Fruit fly (Drosophila melanogaster) whole organism, embryonic: Measurements from ENCODE around the gene MED14.

ENCODE experiments used
- Ada2b ChIP-seq: fragments of 200-800 bp; sonication (Bioruptor generic); IDR thresholded peaks from 2 replicates; pipeline ENCODE4 v1.3.6; 2022; ENCODE audit warnings: missing biosample characterization, missing genetic modification characterization
- Antp ChIP-seq: fragments of 200-800 bp; sonication (Bioruptor generic); optimal IDR thresholded peaks from 3 replicates; lab custom pipeline; 2016; ENCODE audit warnings: missing biosample characterization, missing genetic modification characterization
- Bteb2 ChIP-seq: fragments of 200-800 bp; sonication (Bioruptor generic); optimal IDR thresholded peaks from 2 replicates; lab custom pipeline; 2016; ENCODE audit warnings: missing biosample characterization, missing genetic modification characterization
- CG11093 ChIP-seq: fragments of 200-800 bp; sonication (Bioruptor generic); IDR thresholded peaks from 3 replicates; pipeline ENCODE4 v1.3.6; 2022; ENCODE audit warnings: missing biosample characterization, missing genetic modification characterization
- CG11504 ChIP-seq: fragments of 200-800 bp; sonication (Bioruptor generic); optimal IDR thresholded peaks from 3 replicates; lab custom pipeline; 2019; ENCODE audit warnings: missing biosample characterization, mild to moderate bottlenecking, missing genetic modification characterization, moderate library complexity
- CG12659 ChIP-seq: fragments of 200-800 bp; sonication (Bioruptor generic); optimal IDR thresholded peaks from 3 replicates; lab custom pipeline; 2017; ENCODE audit warnings: mild to moderate bottlenecking, missing biosample characterization, missing genetic modification reagents, missing genetic modification characterization
- CG13296 ChIP-seq: fragments of 200-800 bp; sonication (Bioruptor generic); optimal IDR thresholded peaks from 3 replicates; lab custom pipeline; 2018; ENCODE audit warnings: missing biosample characterization, mild to moderate bottlenecking, missing genetic modification characterization
- CG13424 ChIP-seq: fragments of 200-800 bp; sonication (Bioruptor generic); optimal IDR thresholded peaks from 2 replicates; lab custom pipeline; 2019; ENCODE audit warnings: missing biosample characterization, mild to moderate bottlenecking, missing genetic modification characterization, moderate library complexity
- CG15479 ChIP-seq: fragments of 200-800 bp; sonication (Bioruptor generic); optimal IDR thresholded peaks from 3 replicates; lab custom pipeline; 2019; ENCODE audit warnings: missing biosample characterization, mild to moderate bottlenecking, missing genetic modification characterization, moderate library complexity
- CG1602 ChIP-seq: fragments of 200-800 bp; sonication (Bioruptor generic); optimal IDR thresholded peaks from 3 replicates; lab custom pipeline; 2016; ENCODE audit warnings: missing biosample characterization, missing genetic modification characterization
- CG16779 ChIP-seq: fragments of 200-800 bp; sonication (Bioruptor generic); IDR thresholded peaks from 2 replicates; pipeline ENCODE4 v1.3.6; 2022; ENCODE audit warnings: missing biosample characterization, missing genetic modification characterization
- CG16813 ChIP-seq: fragments of 200-800 bp; sonication (Bioruptor generic); IDR thresholded peaks from 3 replicates; pipeline ENCODE4 v1.3.6; 2022; ENCODE audit warnings: missing biosample characterization, missing genetic modification characterization; ENCODE audit not compliant: partially characterized antibody
- CG18599 ChIP-seq: fragments of 200-800 bp; sonication (Bioruptor generic); optimal IDR thresholded peaks from 3 replicates; lab custom pipeline; 2017; ENCODE audit warnings: missing biosample characterization, missing genetic modification characterization, mild to moderate bottlenecking, moderate library complexity, missing genetic modification reagents
- CG2116 ChIP-seq: fragments of 200-800 bp; sonication (Bioruptor generic); optimal IDR thresholded peaks from 3 replicates; lab custom pipeline; 2018; ENCODE audit warnings: missing biosample characterization, mild to moderate bottlenecking, missing genetic modification characterization
- CG32532 ChIP-seq: fragments of 200-800 bp; sonication (Bioruptor generic); IDR thresholded peaks from 2 replicates; pipeline ENCODE4 v1.3.6; 2022; ENCODE audit warnings: missing biosample characterization, missing genetic modification characterization
- CG3407 ChIP-seq: fragments of 200-800 bp; sonication (Bioruptor generic); optimal IDR thresholded peaks from 2 replicates; lab custom pipeline; 2018; ENCODE audit warnings: missing biosample characterization, mild to moderate bottlenecking, missing genetic modification characterization
- CG3995 ChIP-seq: fragments of 200-800 bp; sonication (Bioruptor generic); optimal IDR thresholded peaks from 3 replicates; lab custom pipeline; 2016; ENCODE audit warnings: missing biosample characterization, missing genetic modification characterization
- CG42726 ChIP-seq: fragments of 200-800 bp; sonication (Bioruptor generic); IDR thresholded peaks from 2 replicates; pipeline ENCODE4 v1.3.6; 2022; ENCODE audit warnings: missing biosample characterization, missing genetic modification characterization; ENCODE audit not compliant: partially characterized antibody
- CG43689 ChIP-seq: fragments of 200-800 bp; sonication (Bioruptor generic); IDR thresholded peaks from 2 replicates; pipeline ENCODE4 v1.3.6; 2022; ENCODE audit warnings: missing biosample characterization, missing genetic modification characterization
- CG7839 ChIP-seq: fragments of 200-800 bp; sonication (Bioruptor generic); optimal IDR thresholded peaks from 3 replicates; lab custom pipeline; 2018; ENCODE audit warnings: missing biosample characterization, mild to moderate bottlenecking, missing genetic modification characterization, moderate library complexity
- CG8478 ChIP-seq: fragments of >200 bp; optimal IDR thresholded peaks from 2 replicates; lab custom pipeline; 2018
- CG9215 ChIP-seq: fragments of 200-800 bp; sonication (Bioruptor generic); IDR thresholded peaks from 2 replicates; pipeline ENCODE4 v1.3.6; 2022; ENCODE audit warnings: missing biosample characterization, missing genetic modification characterization
- CkIIα-i1 ChIP-seq: fragments of 200-800 bp; sonication (Bioruptor generic); IDR thresholded peaks from 2 replicates; pipeline ENCODE4 v1.3.6; 2022; ENCODE audit warnings: missing biosample characterization, missing genetic modification characterization
- CrebB ChIP-seq: fragments of 200-800 bp; sonication (Bioruptor generic); optimal IDR thresholded peaks from 3 replicates; lab custom pipeline; 2018; ENCODE audit warnings: missing biosample characterization, mild to moderate bottlenecking, missing genetic modification characterization
- D ChIP-seq, 2 experiments: fragments of 200-800 bp in 1 of 2; fragments of >200 bp in 1 of 2; sonication (Bioruptor generic) in 1 of 2; optimal IDR thresholded peaks; 2 replicates in 1 of 2; 3 replicates in 1 of 2; lab custom pipeline; 2017; ENCODE audit warnings: mild to moderate bottlenecking in 1 of 2, missing biosample characterization in 1 of 2, missing genetic modification characterization in 1 of 2, missing genetic modification reagents in 1 of 2
- GATAe ChIP-seq: fragments of 200-800 bp; sonication (Bioruptor generic); conservative IDR thresholded peaks from 2 replicates; pipeline ENCODE4 v1.3.6; 2022; ENCODE audit warnings: missing biosample characterization, missing genetic modification characterization
- Hey ChIP-seq: fragments of 200-800 bp; sonication (Bioruptor generic); optimal IDR thresholded peaks from 3 replicates; lab custom pipeline; 2018; ENCODE audit warnings: missing biosample characterization, mild to moderate bottlenecking, missing genetic modification characterization
- NFAT ChIP-seq: fragments of 200-800 bp; sonication (Bioruptor generic); IDR thresholded peaks from 2 replicates; pipeline ENCODE4 v1.3.6; 2022; ENCODE audit warnings: missing biosample characterization, missing genetic modification characterization
- Nf-YB ChIP-seq: fragments of 200-800 bp; sonication (Bioruptor generic); optimal IDR thresholded peaks from 3 replicates; lab custom pipeline; 2019; ENCODE audit warnings: missing biosample characterization, mild to moderate bottlenecking, missing genetic modification characterization, moderate library complexity
- Rfx ChIP-seq: fragments of 200-800 bp; sonication (Bioruptor generic); IDR thresholded peaks from 2 replicates; pipeline ENCODE4 v1.3.6; 2022; ENCODE audit warnings: missing biosample characterization, missing genetic modification characterization
- Side ChIP-seq: fragments of 200-800 bp; sonication (Bioruptor generic); optimal IDR thresholded peaks from 2 replicates; lab custom pipeline; 2016; ENCODE audit warnings: missing biosample characterization, missing genetic modification characterization
- Sin3A ChIP-seq: fragments of >200 bp; optimal IDR thresholded peaks from 2 replicates; lab custom pipeline; 2018
- TFAM ChIP-seq: fragments of 200-800 bp; sonication (Bioruptor generic); optimal IDR thresholded peaks from 2 replicates; lab custom pipeline; 2017; ENCODE audit warnings: missing biosample characterization, missing genetic modification characterization, inconsistent platforms
- Tbp ChIP-seq: fragments of >200 bp; optimal IDR thresholded peaks from 2 replicates; lab custom pipeline; 2018; ENCODE audit warnings: missing biosample characterization, missing genetic modification characterization
- abd-A ChIP-seq: fragments of 200-800 bp; sonication (Bioruptor generic); optimal IDR thresholded peaks from 3 replicates; lab custom pipeline; 2019; ENCODE audit warnings: missing biosample characterization, mild to moderate bottlenecking, missing genetic modification characterization, moderate library complexity
- cad ChIP-seq: fragments of >200 bp; optimal IDR thresholded peaks from 2 replicates; lab custom pipeline; 2017; ENCODE audit warnings: missing biosample characterization, missing genetic modification characterization
- cg ChIP-seq: fragments of 200-800 bp; sonication (Bioruptor generic); optimal IDR thresholded peaks from 3 replicates; lab custom pipeline; 2019; ENCODE audit warnings: missing biosample characterization, mild to moderate bottlenecking, missing genetic modification characterization, moderate library complexity
- danr ChIP-seq: fragments of 200-800 bp; sonication (Bioruptor generic); IDR thresholded peaks from 2 replicates; pipeline ENCODE4 v1.3.6; 2022; ENCODE audit warnings: missing biosample characterization, missing genetic modification characterization
- emc ChIP-seq: fragments of 200-800 bp; sonication (Bioruptor generic); optimal IDR thresholded peaks from 2 replicates; lab custom pipeline; 2016; ENCODE audit warnings: missing biosample characterization, missing genetic modification characterization
- fd96Cb ChIP-seq: fragments of 200-800 bp; sonication (Bioruptor generic); optimal IDR thresholded peaks from 2 replicates; lab custom pipeline; 2018; ENCODE audit warnings: missing biosample characterization, mild to moderate bottlenecking, missing genetic modification characterization, moderate library complexity
- fru ChIP-seq: fragments of >200 bp; optimal IDR thresholded peaks from 2 replicates; lab custom pipeline; 2017
- onecut ChIP-seq: fragments of 200-800 bp; sonication (Bioruptor generic); IDR thresholded peaks from 2 replicates; pipeline ENCODE4 v1.3.6; 2022; ENCODE audit warnings: missing biosample characterization, missing genetic modification characterization
- otp ChIP-seq: fragments of 200-800 bp; sonication (Bioruptor generic); IDR thresholded peaks from 3 replicates; pipeline ENCODE4, ENCODE4 v1.3.6; 2022; ENCODE audit warnings: missing biosample characterization, missing genetic modification characterization
- sens-2 ChIP-seq: fragments of 200-800 bp; sonication (Bioruptor generic); IDR thresholded peaks from 2 replicates; pipeline ENCODE4 v1.3.6; 2022; ENCODE audit warnings: missing biosample characterization, missing genetic modification characterization
- shn ChIP-seq: fragments of 200-800 bp; sonication (Bioruptor generic); optimal IDR thresholded peaks from 3 replicates; lab custom pipeline; 2016; ENCODE audit warnings: missing biosample characterization, missing genetic modification characterization
- slou ChIP-seq: fragments of 200-800 bp; sonication (Bioruptor generic); optimal IDR thresholded peaks from 3 replicates; lab custom pipeline; 2016; ENCODE audit warnings: missing biosample characterization, missing genetic modification characterization
- sna ChIP-seq: fragments of 200-800 bp; sonication (Bioruptor generic); IDR thresholded peaks from 2 replicates; pipeline ENCODE4 v1.3.6; 2022; ENCODE audit warnings: missing biosample characterization, missing genetic modification characterization; ENCODE audit not compliant: partially characterized antibody
- sob ChIP-seq: fragments of 200-800 bp; sonication (Bioruptor generic); IDR thresholded peaks from 2 replicates; pipeline ENCODE4 v1.3.6; 2022; ENCODE audit warnings: missing biosample characterization, missing genetic modification characterization
- sug ChIP-seq: fragments of 200-800 bp; optimal IDR thresholded peaks from 2 replicates; lab custom pipeline; 2019; ENCODE audit warnings: missing biosample characterization, mild to moderate bottlenecking, missing genetic modification characterization, moderate library complexity
- tin ChIP-seq: fragments of 200-800 bp; sonication (Bioruptor generic); optimal IDR thresholded peaks from 3 replicates; lab custom pipeline; 2016; ENCODE audit warnings: missing biosample characterization, missing genetic modification characterization
- zf30C ChIP-seq: fragments of 200-800 bp; sonication (Bioruptor generic); optimal IDR thresholded peaks from 3 replicates; lab custom pipeline; 2018; ENCODE audit warnings: missing biosample characterization, mild to moderate bottlenecking, missing genetic modification characterization

Gene MED14

DNA sequence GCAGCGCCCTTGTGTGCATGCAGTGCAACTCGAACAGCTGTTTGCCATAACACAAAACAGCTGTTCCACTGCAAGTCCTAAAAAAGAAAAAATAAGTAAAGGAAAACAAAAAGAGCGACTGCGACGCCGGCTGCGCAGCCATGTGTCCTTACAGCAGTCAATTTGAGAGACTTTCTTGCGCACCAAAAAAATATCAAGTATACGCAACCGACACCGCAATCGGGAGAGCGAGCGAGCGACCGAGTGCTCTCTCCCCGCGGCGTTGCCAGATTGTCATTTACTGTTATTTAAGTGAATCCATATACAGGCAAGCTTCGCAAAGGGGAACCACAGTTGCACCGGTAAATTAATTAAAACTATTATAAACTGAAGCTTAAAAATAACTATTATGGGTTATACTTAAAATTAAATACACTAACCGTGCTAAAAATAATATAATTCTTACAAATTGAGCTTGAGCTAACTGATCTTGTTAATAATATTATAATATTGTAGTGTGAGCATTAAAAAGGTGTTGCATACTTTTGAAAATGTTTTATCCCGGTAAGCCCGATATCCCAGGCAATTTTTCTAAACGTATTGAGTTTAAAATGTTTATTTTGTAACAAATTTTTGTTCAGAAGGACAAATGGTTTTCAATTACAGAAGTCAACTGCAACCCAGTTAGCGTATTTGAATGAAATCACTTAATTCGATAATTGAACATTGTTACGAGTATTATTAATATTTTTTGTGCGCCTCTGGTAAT, 37.0 kb downstream of the MED14 start (continued):
- TF ChIP-seq CG1602 (GFP tag; lab: Kevin White, UChicago) (peak; percentile 9), CkIIα-i1 (no peak), fd96Cb (tag; lab: Kevin White, UChicago) (peak; percentile 7), CG43689 (no peak), emc (GFP tag; lab: Kevin White, UChicago) (no peak), CG3995 (GFP tag; lab: Kevin White, UChicago) (no peak), CG18599 (peak; percentile 60), CG13424 (tag; lab: Kevin White, UChicago) (peak; percentile 50), sob (GFP tag; lab: Robert Waterston, UW) (peak; percentile 71), CG16813 (GFP tag; lab: Robert Waterston, UW) (no peak), CG42726 (GFP tag; lab: Robert Waterston, UW) (no peak), CG12659 (GFP tag; lab: Kevin White, UChicago) (no peak), Bteb2 (GFP tag; lab: Kevin White, UChicago) (no peak), slou (GFP tag; lab: Kevin White, UChicago) (no peak), CG32532 (GFP tag; lab: Robert Waterston, UW) (peak; percentile 70), CG11504 (tag; lab: Kevin White, UChicago) (peak; percentile 60), CG9215 (peak; percentile 46), shn (no peak), D (optimal IDR thresholded peaks at IDR 0.05; lab: Kevin White, UChicago) (no peak), D (GFP tag; optimal IDR thresholded peaks at IDR 0.05; lab: Kevin White, UChicago) (no peak), danr (no peak), Hey (no peak), GATAe (GFP tag; lab: Robert Waterston, UW) (no peak), Rfx (GFP tag; lab: Robert Waterston, UW) (peak; percentile 79), TFAM (GFP tag; lab: Kevin White, UChicago) (no peak), Side (GFP tag; lab: Kevin White, UChicago) (no peak), Tbp (GFP tag; lab: Kevin White, UChicago) (no peak), sna (no peak), tin (GFP tag; lab: Kevin White, UChicago) (peak; percentile 36), otp (GFP tag; lab: Robert Waterston, UW) (peak; percentile 49; the same call in 2 of the 3 replicates), CG3407 (GFP tag; lab: Kevin White, UChicago) (no peak), sens-2 (GFP tag; lab: Robert Waterston, UW) (no peak), Sin3A (lab: Kevin White, UChicago) (no peak), Ada2b (GFP tag; lab: Robert Waterston, UW) (peak; percentile 35; the same call in 1 of the 2 replicates), CG15479 (no peak), zf30C (GFP tag; lab: Kevin White, UChicago) (no peak), CG7839 (tag; lab: Kevin White, UChicago) (peak; percentile 43), abd-A (no peak), CG16779 (GFP tag; lab: Robert Waterston, UW) (0 out of 2 replicates have a peak, but pooled peaks have one; percentile 17), Antp (GFP tag; lab: Kevin White, UChicago) (no peak), onecut (no peak; the same call in 1 of the 2 replicates), CG11093 (GFP tag; lab: Robert Waterston, UW) (peak; percentile 33; the same call in 1 of the 3 replicates), fru (lab: Kevin White, UChicago) (no peak), NFAT (GFP tag; lab: Robert Waterston, UW) (peak; percentile 50), CG13296 (no peak), cg (GFP tag; lab: Kevin White, UChicago) (peak; percentile 57), Nf-YB (GFP tag; lab: Kevin White, UChicago) (no peak), CG8478 (lab: Kevin White, UChicago) (no peak), cad (no peak), sug (no peak), CrebB (tag; lab: Kevin White, UChicago) (no peak), CG2116 (peak; percentile 37)
